Fruit fly (Drosophila melanogaster): ENCODE measurements around the gene capt.

capt gene

DNA sequence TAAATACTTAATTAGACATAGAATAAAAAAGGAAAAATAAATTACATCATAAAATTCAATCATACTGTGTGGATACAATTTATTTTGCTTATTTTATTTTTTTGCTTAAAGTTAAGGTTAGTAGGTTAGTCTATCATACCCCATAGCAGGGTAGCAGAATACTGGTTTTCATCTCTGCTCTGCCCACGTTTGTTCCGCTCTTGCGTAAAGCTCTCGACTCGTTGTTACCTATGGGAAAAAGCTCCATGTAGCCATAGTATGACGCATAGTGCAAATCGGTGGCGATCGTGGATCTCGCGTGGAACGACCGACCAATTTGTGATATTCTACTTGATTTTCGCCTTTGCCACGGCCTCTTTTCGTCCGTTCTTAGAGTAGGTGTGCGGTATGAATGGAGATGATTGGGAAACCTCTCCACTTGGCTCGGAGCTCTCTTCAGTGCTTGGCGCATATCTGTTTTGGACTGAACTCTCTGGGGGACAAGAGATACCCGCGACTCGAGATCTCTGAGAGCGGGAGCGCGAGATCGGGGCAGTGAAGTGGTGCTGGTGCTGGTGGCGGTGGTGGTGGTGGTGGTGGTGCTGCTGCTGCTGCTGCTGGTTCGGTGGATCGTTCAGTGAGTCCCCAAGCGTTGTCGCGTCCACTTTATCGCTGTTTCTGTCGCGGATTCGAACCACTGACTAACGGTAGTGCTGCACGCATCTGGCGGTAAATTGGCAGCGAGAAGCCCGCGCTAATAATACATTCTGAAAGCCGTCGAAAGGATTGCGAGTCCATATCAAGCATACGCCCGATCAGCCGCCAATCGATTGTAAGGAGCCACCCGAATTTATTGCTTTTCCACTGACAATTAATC lies 27.8 kb upstream of the capt start, which contains the start of gene CG5001 (continued):
- TF ChIP-seq Sox100B (GFP tag; optimal IDR thresholded peaks at IDR 0.05) (no peak), otp (GFP tag; IDR thresholded peaks at IDR 0.05) (peak; percentile 76), lbe (GFP tag; optimal IDR thresholded peaks at IDR 0.05) (no peak), ase (GFP tag; IDR thresholded peaks at IDR 0.05) (peak; percentile 87), CG13287 (GFP tag; IDR thresholded peaks at IDR 0.05; ENCODE audit: partially characterized antibody) (peak; percentile 58), CG9727 (GFP tag; optimal IDR thresholded peaks at IDR 0.05) (peak; percentile 73), gce (GFP tag; IDR thresholded peaks at IDR 0.05) (peak; percentile 89), Atf-2 (GFP tag; optimal IDR thresholded peaks at IDR 0.05) (peak; percentile 54), lola (GFP tag; optimal IDR thresholded peaks at IDR 0.05) (peak in 1 of 3 experiments; percentile 75), CG32772 (GFP tag; IDR thresholded peaks at IDR 0.05) (peak; percentile 82), bcd (GFP tag; optimal IDR thresholded peaks at IDR 0.05) (peak; percentile 84), CG10654 (GFP tag; optimal IDR thresholded peaks at IDR 0.05) (peak; percentile 74), dati (GFP tag; IDR thresholded peaks at IDR 0.05) (no peak), grau (tag; optimal IDR thresholded peaks at IDR 0.05) (peak; percentile 89), row (GFP tag; IDR thresholded peaks at IDR 0.05) (peak; percentile 95), mirr (GFP tag; optimal IDR thresholded peaks at IDR 0.05) (peak; percentile 63), Sox102F (GFP tag; optimal IDR thresholded peaks at IDR 0.05) (peak; percentile 92), CG5953 (GFP tag; IDR thresholded peaks at IDR 0.05) (peak; percentile 74; the same call in 1 of the 2 replicates), Jarid2 (GFP tag; optimal IDR thresholded peaks at IDR 0.05) (peak; percentile 83), CG10565 (GFP tag; optimal IDR thresholded peaks at IDR 0.05) (no peak), sd (tag; optimal IDR thresholded peaks at IDR 0.05) (peak; percentile 25), vvl (GFP tag; IDR thresholded peaks at IDR 0.05) (peak; percentile 96), CG17568 (GFP tag; optimal IDR thresholded peaks at IDR 0.05) (no peak), Xrp1 (GFP tag; IDR thresholded peaks at IDR 0.05) (peak; percentile 93), CG12071 (GFP tag; optimal IDR thresholded peaks at IDR 0.05) (peak; percentile 80), crol (GFP tag; IDR thresholded peaks at IDR 0.05) (peak; percentile 83), sim (GFP tag; IDR thresholded peaks at IDR 0.05) (peak; percentile 83), repo (GFP tag; optimal IDR thresholded peaks at IDR 0.05) (no peak), Drgx (GFP tag; IDR thresholded peaks at IDR 0.05) (peak; percentile 87), Bteb2 (GFP tag; optimal IDR thresholded peaks at IDR 0.05) (peak; percentile 50), da (GFP tag; optimal IDR thresholded peaks at IDR 0.05) (no peak), CG15073 (GFP tag; optimal IDR thresholded peaks at IDR 0.05) (no peak), ewg (GFP tag; optimal IDR thresholded peaks at IDR 0.05) (peak; percentile 68), HmgD (GFP tag; optimal IDR thresholded peaks at IDR 0.05) (no peak), sr (GFP tag; IDR thresholded peaks at IDR 0.05) (peak; percentile 94), CG30431 (GFP tag; optimal IDR thresholded peaks at IDR 0.05) (peak; percentile 39), wdn (GFP tag; IDR thresholded peaks at IDR 0.05) (peak; percentile 43), Dfd (GFP tag; optimal IDR thresholded peaks at IDR 0.05) (peak in 1 of 2 experiments; percentile 48), Xbp1 (GFP tag; optimal IDR thresholded peaks at IDR 0.05) (peak; percentile 88), bigmax (GFP tag; optimal IDR thresholded peaks at IDR 0.05) (no peak), CG4617 (GFP tag; optimal IDR thresholded peaks at IDR 0.05; ENCODE audit: borderline replicate concordance) (peak; percentile 12), NK7.1 (GFP tag; optimal IDR thresholded peaks at IDR 0.05) (peak; percentile 9), ttk (GFP tag; IDR thresholded peaks at IDR 0.05) (peak; percentile 84), CG31388 (GFP tag; optimal IDR thresholded peaks at IDR 0.05) (peak; percentile 70), sens-2 (GFP tag; IDR thresholded peaks at IDR 0.05) (0 out of 2 replicates have a peak, but pooled peaks have one; percentile 8), Hr78 (GFP tag; optimal IDR thresholded peaks at IDR 0.05) (peak in 1 of 2 experiments; percentile 61), CG2116 (GFP tag; optimal IDR thresholded peaks at IDR 0.05) (peak; percentile 8), CG10366 (GFP tag; IDR thresholded peaks at IDR 0.05) (peak; percentile 84), oc (tag; optimal IDR thresholded peaks at IDR 0.05) (peak; percentile 82)
